Fruit fly (Drosophila melanogaster): ENCODE measurements around the gene CG32112.

CG32112 gene

dm6 chr3L:12754769-12755189 lies 13.3 kb downstream of the CG32112 start, which contains the start of the genes CG10973 and Vps13D (continued):
- TF ChIP-seq CG2116 (GFP tag; optimal IDR thresholded peaks at IDR 0.05), result peak; percentile 86
- peak; percentile 3 for TF ChIP-seq zfh2 (GFP tag; optimal IDR thresholded peaks at IDR 0.05)
- TF ChIP-seq CG13123 (GFP tag; optimal IDR thresholded peaks at IDR 0.05), result peak; percentile 20
- TF ChIP-seq CG7987 (GFP tag; optimal IDR thresholded peaks at IDR 0.05), result peak; percentile 91
- no peak for TF ChIP-seq ac (GFP tag; optimal IDR thresholded peaks at IDR 0.05)
- peak; percentile 64 for TF ChIP-seq Ets97D (GFP tag; optimal IDR thresholded peaks at IDR 0.05)
- TF ChIP-seq CG31365 (tag; optimal IDR thresholded peaks at IDR 0.05), result peak; percentile 62
- TF ChIP-seq CG8359 (GFP tag; optimal IDR thresholded peaks at IDR 0.05; ENCODE audit: borderline replicate concordance), result peak; percentile 50
- TF ChIP-seq CG11560 (tag; IDR thresholded peaks at IDR 0.05), result no peak; the same call in 2 of the 3 replicates
- TF ChIP-seq Dref (GFP tag; IDR thresholded peaks at IDR 0.05), result peak; percentile 67; the same call in 1 of the 2 replicates
- no peak for TF ChIP-seq bsh (GFP tag; optimal IDR thresholded peaks at IDR 0.05)
- peak; percentile 71 for TF ChIP-seq HmgZ (tag; optimal IDR thresholded peaks at IDR 0.05)
- TF ChIP-seq CG33557 (GFP tag; optimal IDR thresholded peaks at IDR 0.05), result no peak
- no peak for TF ChIP-seq CG14050 (GFP tag; IDR thresholded peaks at IDR 0.05)
- no peak for TF ChIP-seq Ssrp (tag; optimal IDR thresholded peaks at IDR 0.05)
- no peak for TF ChIP-seq zen (tag; optimal IDR thresholded peaks at IDR 0.05)
- no peak for TF ChIP-seq Dip3 (GFP tag; optimal IDR thresholded peaks at IDR 0.05)
- no peak for TF ChIP-seq CG18599 (GFP tag; optimal IDR thresholded peaks at IDR 0.05)
- no peak for TF ChIP-seq CG10959 (GFP tag; IDR thresholded peaks at IDR 0.05)
- peak; percentile 19 for TF ChIP-seq CG12942 (GFP tag; optimal IDR thresholded peaks at IDR 0.05)
- TF ChIP-seq pho (GFP tag; optimal IDR thresholded peaks at IDR 0.05), result peak; percentile 52
- TF ChIP-seq CG15011 (GFP tag; optimal IDR thresholded peaks at IDR 0.05), result peak; percentile 25
- no peak for TF ChIP-seq chm (GFP tag; IDR thresholded peaks at IDR 0.05)
- TF ChIP-seq vfl (GFP tag; optimal IDR thresholded peaks at IDR 0.05), result peak; percentile 24
- TF ChIP-seq row (GFP tag; IDR thresholded peaks at IDR 0.05), result peak; percentile 82
- 0 out of 2 replicates have a peak, but pooled peaks have one; percentile 26 for TF ChIP-seq CG1024 (GFP tag; IDR thresholded peaks at IDR 0.05)
- TF ChIP-seq stc (GFP tag; IDR thresholded peaks at IDR 0.05), result peak; percentile 42; the same call in 1 of the 2 replicates
- TF ChIP-seq zfh1 (GFP tag; IDR thresholded peaks at IDR 0.05), result 0 out of 3 replicates have a peak, but pooled peaks have one; percentile 15
- TF ChIP-seq Stat92E (GFP tag; optimal IDR thresholded peaks at IDR 0.05), result peak in 1 of 3 experiments; percentile 71
- peak; percentile 53 for TF ChIP-seq CG7928 (GFP tag; optimal IDR thresholded peaks at IDR 0.05)
- peak; percentile 25 for TF ChIP-seq HLH54F (GFP tag; optimal IDR thresholded peaks at IDR 0.05)
- peak; percentile 67 for TF ChIP-seq nerfin-2 (GFP tag; IDR thresholded peaks at IDR 0.05; ENCODE audit: partially characterized antibody)
- TF ChIP-seq Doc3 (GFP tag; IDR thresholded peaks at IDR 0.05; ENCODE audit: partially characterized antibody), result peak; percentile 88
- peak; percentile 85 for TF ChIP-seq wek (GFP tag; optimal IDR thresholded peaks at IDR 0.05)
- TF ChIP-seq org-1 (GFP tag; optimal IDR thresholded peaks at IDR 0.05), result peak; percentile 36
- TF ChIP-seq CG17385 (GFP tag; optimal IDR thresholded peaks at IDR 0.05), result no peak
- TF ChIP-seq hkb (optimal IDR thresholded peaks at IDR 0.05), result no peak
- TF ChIP-seq hkb (GFP tag; IDR thresholded peaks at IDR 0.05), result peak; percentile 55; the same call in 1 of the 2 replicates
- peak; percentile 53; the same call in 1 of the 2 replicates for TF ChIP-seq sob (GFP tag; IDR thresholded peaks at IDR 0.05)
- peak; percentile 27 for TF ChIP-seq CG13624 (GFP tag; optimal IDR thresholded peaks at IDR 0.05)
- no peak for TF ChIP-seq sc (optimal IDR thresholded peaks at IDR 0.05)
- peak; percentile 54 for TF ChIP-seq sc (GFP tag; optimal IDR thresholded peaks at IDR 0.05)
- TF ChIP-seq slp2 (GFP tag; optimal IDR thresholded peaks at IDR 0.05), result peak; percentile 12
- peak; percentile 93 for TF ChIP-seq knrl (GFP tag; IDR thresholded peaks at IDR 0.05; ENCODE audit: partially characterized antibody)
- TF ChIP-seq YL-1 (GFP tag; optimal IDR thresholded peaks at IDR 0.05), result peak; percentile 91
- TF ChIP-seq CG12236 (GFP tag; optimal IDR thresholded peaks at IDR 0.05), result peak; percentile 49
- TF ChIP-seq tll (GFP tag; optimal IDR thresholded peaks at IDR 0.05), result peak in 1 of 2 experiments; percentile 61
- peak; percentile 83 for TF ChIP-seq CG14860 (GFP tag; IDR thresholded peaks at IDR 0.05; ENCODE audit: partially characterized antibody)
- no peak for TF ChIP-seq CG14965 (GFP tag; optimal IDR thresholded peaks at IDR 0.05; ENCODE audit: borderline replicate concordance)
- TF ChIP-seq aop (GFP tag; IDR thresholded peaks at IDR 0.05), result no peak
